Worm (Caenorhabditis elegans) whole organism, mixed stage, embryonic: Measurements from ENCODE around the gene ndnf-1.

Source experiments
- elt-3 ChIP-seq: fragments of 150-350 bp; optimal IDR thresholded peaks from 2 replicates; lab custom pipeline; 2014; ENCODE audit warnings: missing biosample characterization, missing genetic modification characterization
- mab-5 ChIP-seq: fragments of 150-350 bp; optimal IDR thresholded peaks from 2 replicates; lab custom pipeline; 2014; ENCODE audit warnings: missing biosample characterization, missing genetic modification characterization
- mep-1 ChIP-seq: fragments of 150-350 bp; optimal IDR thresholded peaks from 2 replicates; lab custom pipeline; 2017; ENCODE audit warnings: missing biosample characterization, missing genetic modification reagents, missing genetic modification characterization, inconsistent platforms

DNA sequence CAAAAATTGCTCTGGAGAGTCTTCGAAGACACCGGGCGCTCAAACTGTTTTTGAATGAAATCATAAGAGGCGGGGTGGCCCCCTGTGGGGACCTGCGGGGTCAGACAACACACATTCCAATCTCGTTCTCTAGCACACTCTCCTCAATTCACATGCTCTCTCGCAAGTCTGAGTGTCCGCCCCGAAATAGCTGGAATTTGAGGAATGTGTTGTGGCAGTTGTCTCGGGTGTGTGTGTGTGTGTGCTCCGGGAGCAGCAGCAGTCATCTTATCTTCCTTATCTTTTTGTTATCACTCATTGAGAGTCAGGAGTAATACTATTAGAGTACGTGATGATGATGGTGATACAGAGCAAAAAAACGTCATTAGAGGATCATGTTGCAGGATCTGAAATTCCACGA lies 1.1 kb upstream of the ndnf-1 start:
- TF ChIP-seq mep-1 (no peak), mab-5 (no peak), elt-3 (tag; lab: Kevin White, UChicago) (no peak)
